Fruit fly (Drosophila melanogaster): Measurements from ENCODE around the gene CG17193.

CG17193 gene

dm6 chr3R:20008372-20009051, 47.4 kb downstream of the CG17193 start, which contains the start of the genes Hs6st and MED25 (continued):
- peak; percentile 32 for TF ChIP-seq Fer3 (tag; optimal IDR thresholded peaks at IDR 0.05)
- TF ChIP-seq CrebB (tag; optimal IDR thresholded peaks at IDR 0.05): peak; percentile 39
- TF ChIP-seq CG15696 (tag; optimal IDR thresholded peaks at IDR 0.05): peak; percentile 14
- TF ChIP-seq CG8478 (optimal IDR thresholded peaks at IDR 0.05): no peak
- TF ChIP-seq trem (tag; optimal IDR thresholded peaks at IDR 0.05): peak; percentile 24
- TF ChIP-seq CG30020 (tag; optimal IDR thresholded peaks at IDR 0.05): peak; percentile 40
- peak; percentile 13; the same call in 2 of the 3 replicates for TF ChIP-seq zfh1 (GFP tag; IDR thresholded peaks at IDR 0.05)
- peak; percentile 39 for TF ChIP-seq BtbVII (GFP tag; optimal IDR thresholded peaks at IDR 0.05)
- TF ChIP-seq Stat92E (GFP tag; optimal IDR thresholded peaks at IDR 0.05): peak in 1 of 3 experiments; percentile 38
- peak in 1 of 2 experiments; percentile 14 for TF ChIP-seq tll (GFP tag; optimal IDR thresholded peaks at IDR 0.05)
- peak; percentile 84 for TF ChIP-seq CG17186 (GFP tag; optimal IDR thresholded peaks at IDR 0.05)
- peak; percentile 67 for TF ChIP-seq sna (GFP tag; IDR thresholded peaks at IDR 0.05; ENCODE audit: partially characterized antibody)
- peak; percentile 67 for TF ChIP-seq CG13296 (GFP tag; optimal IDR thresholded peaks at IDR 0.05)
- peak; percentile 52; the same call in 2 of the 3 replicates for TF ChIP-seq CG14050 (GFP tag; IDR thresholded peaks at IDR 0.05)
- TF ChIP-seq HHEX (GFP tag; optimal IDR thresholded peaks at IDR 0.05): peak; percentile 34
- TF ChIP-seq esg (GFP tag; conservative IDR thresholded peaks at IDR 0.05): no peak
- peak; percentile 55 for TF ChIP-seq CG12391 (tag; optimal IDR thresholded peaks at IDR 0.05)
- no peak for TF ChIP-seq ab (GFP tag; optimal IDR thresholded peaks at IDR 0.05)
- peak; percentile 19 for TF ChIP-seq Xbp1 (GFP tag; optimal IDR thresholded peaks at IDR 0.05)
- no peak for TF ChIP-seq CG2202 (tag; optimal IDR thresholded peaks at IDR 0.05)
- no peak for TF ChIP-seq CG11695 (GFP tag; IDR thresholded peaks at IDR 0.05)
- peak; percentile 76 for TF ChIP-seq CG16813 (GFP tag; IDR thresholded peaks at IDR 0.05; ENCODE audit: partially characterized antibody)
- TF ChIP-seq Dbx (GFP tag; IDR thresholded peaks at IDR 0.05): peak; percentile 70
- TF ChIP-seq CG14860 (GFP tag; IDR thresholded peaks at IDR 0.05; ENCODE audit: partially characterized antibody): peak; percentile 45; the same call in 1 of the 3 replicates
- peak; percentile 43 for TF ChIP-seq CG18764 (GFP tag; optimal IDR thresholded peaks at IDR 0.05)
- peak; percentile 69 for TF ChIP-seq Myb (GFP tag; optimal IDR thresholded peaks at IDR 0.05)
- TF ChIP-seq CG11247 (GFP tag; IDR thresholded peaks at IDR 0.05): peak; percentile 29; the same call in 1 of the 2 replicates
- TF ChIP-seq Sox100B (GFP tag; optimal IDR thresholded peaks at IDR 0.05): no peak
- TF ChIP-seq Bdp1 (GFP tag; optimal IDR thresholded peaks at IDR 0.05): no peak
- TF ChIP-seq Nf-YA (GFP tag; IDR thresholded peaks at IDR 0.05): 0 out of 2 replicates have a peak, but pooled peaks have one; percentile 9
- TF ChIP-seq Sin3A (optimal IDR thresholded peaks at IDR 0.05): peak; percentile 88
- TF ChIP-seq ato (GFP tag; IDR thresholded peaks at IDR 0.05; ENCODE audit: partially characterized antibody): 0 out of 2 replicates have a peak, but pooled peaks have one; percentile 40
- TF ChIP-seq CG31365 (tag; optimal IDR thresholded peaks at IDR 0.05): peak; percentile 15
- TF ChIP-seq Opbp (GFP tag; IDR thresholded peaks at IDR 0.05; ENCODE audit: partially characterized antibody): peak; percentile 68
- no peak for TF ChIP-seq gcm (GFP tag; optimal IDR thresholded peaks at IDR 0.05)
- TF ChIP-seq CG5180 (GFP tag; optimal IDR thresholded peaks at IDR 0.05): no peak
- TF ChIP-seq lab (GFP tag; optimal IDR thresholded peaks at IDR 0.05): peak; percentile 78
- peak; percentile 50; the same call in 1 of the 3 replicates for TF ChIP-seq mld (GFP tag; IDR thresholded peaks at IDR 0.05; ENCODE audit: partially characterized antibody)
- peak; percentile 49 for TF ChIP-seq Dp (GFP tag; optimal IDR thresholded peaks at IDR 0.05)
- peak; percentile 29; the same call in 1 of the 2 replicates for TF ChIP-seq CG10959 (GFP tag; IDR thresholded peaks at IDR 0.05)
- no peak for TF ChIP-seq sug (tag; optimal IDR thresholded peaks at IDR 0.05)
- no peak for TF ChIP-seq vfl (GFP tag; optimal IDR thresholded peaks at IDR 0.05)
- peak; percentile 43 for TF ChIP-seq CG17829 (tag; optimal IDR thresholded peaks at IDR 0.05)
- TF ChIP-seq kni (GFP tag; optimal IDR thresholded peaks at IDR 0.05): peak; percentile 50
- peak; percentile 50 for TF ChIP-seq bcd (GFP tag; optimal IDR thresholded peaks at IDR 0.05)
- 0 out of 2 replicates have a peak, but pooled peaks have one; percentile 5 for TF ChIP-seq CG7372 (GFP tag; IDR thresholded peaks at IDR 0.05)
- TF ChIP-seq CG17385 (GFP tag; optimal IDR thresholded peaks at IDR 0.05): peak; percentile 12

Measured in whole organism, embryonic.